Fruit fly (Drosophila melanogaster): ENCODE data around the gene CG18558.

The CG18558 gene

dm6 chr2L:2856960-2857584 lies 12.8 kb upstream of the CG18558 start, which contains the start of gene CG2991 (continued):
- TF ChIP-seq HmgZ (tag; optimal IDR thresholded peaks at IDR 0.05) (peak; percentile 80), Myb (GFP tag; optimal IDR thresholded peaks at IDR 0.05) (peak; percentile 56), ERR (GFP tag; optimal IDR thresholded peaks at IDR 0.05) (peak; percentile 51), CG9817 (tag; optimal IDR thresholded peaks at IDR 0.05) (peak; percentile 8), Ets65A (GFP tag) (peak; percentile 60), NK7.1 (GFP tag; optimal IDR thresholded peaks at IDR 0.05) (no peak), grau (tag; optimal IDR thresholded peaks at IDR 0.05) (peak; percentile 45), CG10565 (GFP tag; optimal IDR thresholded peaks at IDR 0.05) (no peak), chif (GFP tag; optimal IDR thresholded peaks at IDR 0.05) (no peak), Side (GFP tag; optimal IDR thresholded peaks at IDR 0.05) (no peak), CG13287 (GFP tag; IDR thresholded peaks at IDR 0.05; ENCODE audit: partially characterized antibody) (peak; percentile 87), CG8388 (GFP tag; optimal IDR thresholded peaks at IDR 0.05) (no peak), MBD-R2 (GFP tag; IDR thresholded peaks at IDR 0.05) (peak; percentile 75), unc-4 (GFP tag; IDR thresholded peaks at IDR 0.05; ENCODE audit: partially characterized antibody) (peak; percentile 87), Hr78 (GFP tag; optimal IDR thresholded peaks at IDR 0.05) (no peak), dmrt99B (tag; optimal IDR thresholded peaks at IDR 0.05) (no peak), CG32532 (GFP tag; IDR thresholded peaks at IDR 0.05) (no peak), Fer3 (tag; optimal IDR thresholded peaks at IDR 0.05) (peak; percentile 5), pzg (GFP tag; optimal IDR thresholded peaks at IDR 0.05) (peak; percentile 97), CG16863 (GFP tag; optimal IDR thresholded peaks at IDR 0.05) (no peak), wdn (GFP tag; IDR thresholded peaks at IDR 0.05) (peak; percentile 28; the same call in 1 of the 2 replicates), hth (optimal IDR thresholded peaks at IDR 0.05) (no peak), CG30403 (GFP tag; optimal IDR thresholded peaks at IDR 0.05) (no peak), CG12942 (GFP tag; optimal IDR thresholded peaks at IDR 0.05) (no peak), inv (GFP tag; IDR thresholded peaks at IDR 0.05; ENCODE audit: partially characterized antibody) (peak; percentile 70), luna (GFP tag; optimal IDR thresholded peaks at IDR 0.05) (no peak), h (optimal IDR thresholded peaks at IDR 0.05) (no peak), kni (GFP tag; optimal IDR thresholded peaks at IDR 0.05) (peak; percentile 51), HLH4C (GFP tag; IDR thresholded peaks at IDR 0.05; ENCODE audit: partially characterized antibody) (peak; percentile 59; the same call in 2 of the 3 replicates), Asciz (GFP tag; optimal IDR thresholded peaks at IDR 0.05) (no peak), CG3847 (GFP tag; IDR thresholded peaks at IDR 0.05) (peak; percentile 50), CG17829 (tag; optimal IDR thresholded peaks at IDR 0.05) (peak; percentile 75), CG6272 (GFP tag; IDR thresholded peaks at IDR 0.05) (no peak), CG3065 (GFP tag; optimal IDR thresholded peaks at IDR 0.05) (no peak), CG6254 (GFP tag; optimal IDR thresholded peaks at IDR 0.05) (no peak), CG12155 (GFP tag; optimal IDR thresholded peaks at IDR 0.05) (peak; percentile 20), grn (GFP tag; optimal IDR thresholded peaks at IDR 0.05) (no peak), CG9437 (GFP tag; optimal IDR thresholded peaks at IDR 0.05) (peak; percentile 19), cwo (GFP tag; optimal IDR thresholded peaks at IDR 0.05) (no peak), lilli (GFP tag; optimal IDR thresholded peaks at IDR 0.05) (peak; percentile 49), Nf-YB (GFP tag; optimal IDR thresholded peaks at IDR 0.05) (peak; percentile 11), CG5180 (GFP tag; optimal IDR thresholded peaks at IDR 0.05) (peak; percentile 18), Bgb (GFP tag; IDR thresholded peaks at IDR 0.05; ENCODE audit: partially characterized antibody) (peak; percentile 91), tin (GFP tag; optimal IDR thresholded peaks at IDR 0.05) (no peak), ab (GFP tag; optimal IDR thresholded peaks at IDR 0.05) (no peak), CG12769 (tag; optimal IDR thresholded peaks at IDR 0.05) (peak; percentile 44), Sry-β (GFP tag; optimal IDR thresholded peaks at IDR 0.05) (peak; percentile 2), CG1602 (GFP tag; optimal IDR thresholded peaks at IDR 0.05) (no peak), so (GFP tag; IDR thresholded peaks at IDR 0.05) (peak; percentile 33; the same call in 1 of the 3 replicates), Hsf (GFP tag; optimal IDR thresholded peaks at IDR 0.05) (peak; percentile 37)
